Worm (Caenorhabditis elegans) whole organism, L4 larva: ENCODE data around the gene F35G12.7.

ENCODE experiments used
- F44E2.7 ChIP-seq: fragments of 200-800 bp; sonication (Bioruptor generic); IDR thresholded peaks from 2 replicates; pipeline ENCODE4 v2.1.2; 2022; ENCODE audit warnings: missing genetic modification characterization, missing compliant biosample characterization
- ZK546.5 ChIP-seq, 2 experiments: sonication (generic microtip); optimal IDR thresholded peaks; 2 replicates each; lab custom pipeline; 2017; ENCODE audit warnings: missing biosample characterization in 2 of 2, missing genetic modification characterization in 2 of 2
- ces-1 ChIP-seq: fragments of 150-350 bp; sonication (generic microtip); optimal IDR thresholded peaks from 4 replicates; lab custom pipeline; 2014; ENCODE audit warnings: missing biosample characterization, missing genetic modification reagents, missing genetic modification characterization
- jun-1 ChIP-seq: fragments of 150-350 bp; optimal IDR thresholded peaks from 2 replicates; lab custom pipeline; 2014; ENCODE audit warnings: missing biosample characterization, missing genetic modification reagents, missing genetic modification characterization
- lin-15B ChIP-seq: fragments of 150-350 bp; sonication (generic microtip); optimal IDR thresholded peaks from 3 replicates; lab custom pipeline; 2014; ENCODE audit warnings: missing biosample characterization, missing genetic modification characterization
- lir-3 ChIP-seq: sonication (generic microtip); optimal IDR thresholded peaks from 2 replicates; lab custom pipeline; 2016; ENCODE audit warnings: mild to moderate bottlenecking, missing genetic modification characterization, missing compliant biosample characterization
- nhr-28 ChIP-seq: fragments of 150-350 bp; optimal IDR thresholded peaks from 2 replicates; lab custom pipeline; 2014; ENCODE audit warnings: missing biosample characterization, missing genetic modification characterization
- nhr-76 ChIP-seq: fragments of 150-350 bp; optimal IDR thresholded peaks from 2 replicates; lab custom pipeline; 2014; ENCODE audit warnings: missing biosample characterization, missing genetic modification characterization
- pha-4 ChIP-seq, 2 experiments: fragments of 150-350 bp in 1 of 2; fragments of 200-800 bp in 1 of 2; sonication (Bioruptor generic) in 1 of 2; IDR thresholded peaks in 1 of 2; optimal IDR thresholded peaks in 1 of 2; 2 replicates each; pipeline versions ENCODE4 v1.3.6 to Lab custom; 2014 to 2022; ENCODE audit warnings: missing genetic modification characterization in 2 of 2, missing genetic modification reagents in 2 of 2, missing biosample characterization in 1 of 2, missing compliant biosample characterization in 1 of 2
- php-3 ChIP-seq: fragments of 200-800 bp; sonication (Bioruptor generic); IDR thresholded peaks from 2 replicates; pipeline ENCODE4 v1.3.6; 2022; ENCODE audit warnings: missing genetic modification reagents, missing genetic modification characterization, missing compliant biosample characterization
- skn-1 ChIP-seq: fragments of 150-350 bp; optimal IDR thresholded peaks from 2 replicates; lab custom pipeline; 2014; ENCODE audit warnings: missing biosample characterization, missing genetic modification characterization
- tag-97 ChIP-seq: fragments of 200-800 bp; sonication (Bioruptor generic); IDR thresholded peaks from 2 replicates; pipeline ENCODE4 v1.3.6; 2022; ENCODE audit warnings: missing genetic modification characterization, missing compliant biosample characterization
- tra-1 ChIP-seq: fragments of 200-800 bp; sonication (Bioruptor generic); IDR thresholded peaks from 2 replicates; pipeline ENCODE4 v1.3.6; 2022; ENCODE audit warnings: missing genetic modification reagents, missing genetic modification characterization, missing compliant biosample characterization
- vab-7 ChIP-seq: fragments of 200-800 bp; sonication (Bioruptor generic); IDR thresholded peaks from 2 replicates; pipeline ENCODE4 v1.3.6; 2022; ENCODE audit warnings: missing genetic modification reagents, missing genetic modification characterization, missing compliant biosample characterization

DNA sequence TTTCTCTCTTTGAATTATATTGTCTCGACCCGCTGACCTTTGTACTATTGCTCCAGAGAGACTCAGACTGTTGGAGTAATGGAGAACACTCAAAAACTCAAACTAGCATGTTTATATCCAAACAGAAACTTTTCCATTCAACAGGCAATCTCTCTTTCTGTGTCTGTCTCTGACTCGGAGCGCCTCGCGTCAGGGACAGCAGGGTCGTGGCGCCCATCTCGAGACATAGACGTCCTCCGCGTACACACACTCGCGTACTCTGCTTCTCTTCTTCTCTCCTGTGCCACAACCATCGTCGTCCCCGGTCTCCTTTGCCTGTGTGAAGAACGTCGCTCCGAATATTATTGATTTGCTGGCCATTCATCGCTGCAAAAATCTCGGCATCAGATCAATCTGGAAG is 35.2 kb downstream of the F35G12.7 start:
- no peak for TF ChIP-seq lir-3 (tag; lab: Kevin White, UChicago)
- no peak for TF ChIP-seq lin-15B (tag; lab: Kevin White, UChicago)
- no peak for TF ChIP-seq nhr-76 (tag; lab: Kevin White, UChicago)
- peak; percentile 58 for TF ChIP-seq pha-4 (GFP tag; IDR thresholded peaks at IDR 0.05; lab: Robert Waterston, UW)
- no peak for TF ChIP-seq pha-4 (tag; optimal IDR thresholded peaks at IDR 0.05; lab: Kevin White, UChicago)
- TF ChIP-seq tra-1 (GFP tag; lab: Robert Waterston, UW): 0 out of 2 replicates have a peak, but pooled peaks have one; percentile 34
- no peak for TF ChIP-seq skn-1 (tag; lab: Kevin White, UChicago)
- no peak for TF ChIP-seq jun-1 (tag; lab: Kevin White, UChicago)
- no peak; the same call in 1 of the 2 replicates for TF ChIP-seq php-3
- TF ChIP-seq ces-1: no peak
- peak; percentile 91 for TF ChIP-seq nhr-28 (tag; lab: Kevin White, UChicago)
- TF ChIP-seq ZK546.5 (tag; optimal IDR thresholded peaks at IDR 0.05; lab: Kevin White, UChicago): no peak
- no peak for TF ChIP-seq tag-97 (GFP tag; lab: Robert Waterston, UW)
- TF ChIP-seq F44E2.7 (GFP tag; lab: Robert Waterston, UW): no peak
- 0 out of 2 replicates have a peak, but pooled peaks have one; percentile 31 for TF ChIP-seq vab-7 (GFP tag; lab: Robert Waterston, UW)
